Worm (Caenorhabditis elegans): ENCODE results near the gene fbxa-112.
A peak's percentile ranks its signal among the peaks of the same experiment; 100 is the strongest.

fbxa-112 gene

ce11 chrV:16965655-16966054 lies 17.7 kb upstream of the fbxa-112 start, which contains the start of gene efl-1 (continued):
- TF ChIP-seq dmd-9 (GFP tag; IDR thresholded peaks at IDR 0.05) (0 out of 2 replicates have a peak, but pooled peaks have one; percentile 41), nhr-42 (GFP tag; IDR thresholded peaks at IDR 0.05) (peak; percentile 38; the same call in 1 of the 2 replicates), fkh-10 (GFP tag; optimal IDR thresholded peaks at IDR 0.05) (peak; percentile 79), nhr-237 (tag; optimal IDR thresholded peaks at IDR 0.05) (no peak), snpc-4 (tag; optimal IDR thresholded peaks at IDR 0.05) (peak; percentile 77), daf-12 (tag; optimal IDR thresholded peaks at IDR 0.05) (no peak), spr-3 (GFP tag; optimal IDR thresholded peaks at IDR 0.05) (peak; percentile 62), pha-4 (GFP tag; IDR thresholded peaks at IDR 0.05) (peak; percentile 43; the same call in 1 of the 2 replicates), pha-4 (tag; optimal IDR thresholded peaks at IDR 0.05) (peak; percentile 34), R02D3.7 (tag; optimal IDR thresholded peaks at IDR 0.05) (no peak), ZK337.2 (GFP tag; IDR thresholded peaks at IDR 0.05) (no peak), lin-15B (tag; optimal IDR thresholded peaks at IDR 0.05) (peak; percentile 1), T20F7.1 (GFP tag; optimal IDR thresholded peaks at IDR 0.05) (peak; percentile 67), ceh-20 (GFP tag; IDR thresholded peaks at IDR 0.05) (peak; percentile 90), nhr-25 (tag; optimal IDR thresholded peaks at IDR 0.05; ENCODE audit: borderline replicate concordance, insufficient read depth) (peak; percentile 52), nhr-28 (tag; optimal IDR thresholded peaks at IDR 0.05) (peak; percentile 79), nhr-6 (tag; optimal IDR thresholded peaks at IDR 0.05) (peak; percentile 94), ZK546.5 (tag; optimal IDR thresholded peaks at IDR 0.05) (no peak), set-16 (GFP tag; IDR thresholded peaks at IDR 0.05) (0 out of 2 replicates have a peak, but pooled peaks have one; percentile 15), ztf-7 (tag; optimal IDR thresholded peaks at IDR 0.05) (peak; percentile 80), T26A8.4 (GFP tag; IDR thresholded peaks at IDR 0.05) (no peak; the same call in 1 of the 2 replicates), daf-19 (GFP tag; conservative IDR thresholded peaks at IDR 0.05) (no peak), spr-1 (tag; optimal IDR thresholded peaks at IDR 0.05) (peak; percentile 54), dpl-1 (GFP tag; optimal IDR thresholded peaks at IDR 0.05) (peak; percentile 100), egl-27 (tag; optimal IDR thresholded peaks at IDR 0.05) (no peak), mxl-3 (GFP tag; optimal IDR thresholded peaks at IDR 0.05) (no peak), zag-1 (tag; optimal IDR thresholded peaks at IDR 0.05) (no peak), ces-1 (GFP tag; optimal IDR thresholded peaks at IDR 0.05) (peak; percentile 45), mep-1 (tag; optimal IDR thresholded peaks at IDR 0.05) (peak; percentile 86)

- no peak for TF ChIP-seq Y48G9A.11 (GFP tag; IDR thresholded peaks at IDR 0.05)
- no peak for TF ChIP-seq lim-7 (GFP tag; IDR thresholded peaks at IDR 0.05)
- TF ChIP-seq unc-62 (GFP tag; optimal IDR thresholded peaks at IDR 0.05 in 1 of 2), result peak in 1 of 2 experiments; percentile 30
- no peak for TF ChIP-seq unc-62 (tag; optimal IDR thresholded peaks at IDR 0.05)
- no peak for TF ChIP-seq egl-27 (tag; optimal IDR thresholded peaks at IDR 0.05)
- TF ChIP-seq mxl-2 (GFP tag; conservative IDR thresholded peaks at IDR 0.05), result no peak
- no peak for TF ChIP-seq nhr-10 (tag; optimal IDR thresholded peaks at IDR 0.05)
- TF ChIP-seq unc-130 (GFP tag; optimal IDR thresholded peaks at IDR 0.05), result no peak
- TF ChIP-seq lin-13 (GFP tag; optimal IDR thresholded peaks at IDR 0.05), result no peak
Observed at ce11 chrV:16958975-16959374, 11.1 kb upstream of the fbxa-112 start.

ce11 chrV:16956229-16956628 lies 8.3 kb upstream of the fbxa-112 start, which contains the start of gene clec-239:
Gene clec-239 (plus strand): TSS chrV:16956529.
- TF ChIP-seq nhr-111 (GFP tag; optimal IDR thresholded peaks at IDR 0.05) (no peak), dpl-1 (GFP tag; optimal IDR thresholded peaks at IDR 0.05) (no peak), madf-9 (GFP tag; conservative IDR thresholded peaks at IDR 0.05) (no peak), egl-27 (tag; optimal IDR thresholded peaks at IDR 0.05) (no peak), php-3 (GFP tag; IDR thresholded peaks at IDR 0.05) (no peak), T26A8.4 (GFP tag; IDR thresholded peaks at IDR 0.05) (no peak), unc-130 (GFP tag; optimal IDR thresholded peaks at IDR 0.05) (no peak), ctbp-1 (GFP tag; IDR thresholded peaks at IDR 0.05) (no peak), nhr-10 (tag; optimal IDR thresholded peaks at IDR 0.05) (no peak)
